Fruit fly (Drosophila melanogaster) whole organism, embryonic: ENCODE data around the gene CG46310.

ENCODE experiments used
- Abd-B ChIP-seq: fragments of 200-800 bp; sonication (Bioruptor generic); optimal IDR thresholded peaks from 2 replicates; lab custom pipeline; 2018; ENCODE audit warnings: missing biosample characterization, mild to moderate bottlenecking, missing genetic modification characterization, moderate library complexity
- CG10654 ChIP-seq: fragments of 200-800 bp; sonication (Bioruptor generic); optimal IDR thresholded peaks from 2 replicates; lab custom pipeline; 2016; ENCODE audit warnings: missing biosample characterization, missing genetic modification characterization
- CG10959 ChIP-seq: fragments of 200-800 bp; sonication (Bioruptor generic); IDR thresholded peaks from 2 replicates; pipeline ENCODE4 v1.3.6; 2022; ENCODE audit warnings: missing biosample characterization, missing genetic modification characterization
- CG11093 ChIP-seq: fragments of 200-800 bp; sonication (Bioruptor generic); IDR thresholded peaks from 3 replicates; pipeline ENCODE4 v1.3.6; 2022; ENCODE audit warnings: missing biosample characterization, missing genetic modification characterization
- CG11456 ChIP-seq: fragments of 200-800 bp; sonication (Bioruptor generic); IDR thresholded peaks from 3 replicates; pipeline ENCODE4 v1.3.6; 2022; ENCODE audit warnings: missing biosample characterization, missing genetic modification characterization
- CG12769 ChIP-seq: fragments of 200-800 bp; sonication (Bioruptor generic); optimal IDR thresholded peaks from 2 replicates; lab custom pipeline; 2019; ENCODE audit warnings: missing biosample characterization, mild to moderate bottlenecking, missing genetic modification characterization, moderate library complexity
- CG13123 ChIP-seq: fragments of 200-800 bp; sonication (Bioruptor generic); optimal IDR thresholded peaks from 2 replicates; lab custom pipeline; 2016; ENCODE audit warnings: missing biosample characterization, missing genetic modification characterization
- CG1602 ChIP-seq: fragments of 200-800 bp; sonication (Bioruptor generic); optimal IDR thresholded peaks from 3 replicates; lab custom pipeline; 2016; ENCODE audit warnings: missing biosample characterization, missing genetic modification characterization
- CG16779 ChIP-seq: fragments of 200-800 bp; sonication (Bioruptor generic); IDR thresholded peaks from 2 replicates; pipeline ENCODE4 v1.3.6; 2022; ENCODE audit warnings: missing biosample characterization, missing genetic modification characterization
- CG16813 ChIP-seq: fragments of 200-800 bp; sonication (Bioruptor generic); IDR thresholded peaks from 3 replicates; pipeline ENCODE4 v1.3.6; 2022; ENCODE audit warnings: missing biosample characterization, missing genetic modification characterization; ENCODE audit not compliant: partially characterized antibody
- CG16815 ChIP-seq: fragments of 200-800 bp; sonication (Bioruptor generic); optimal IDR thresholded peaks from 3 replicates; lab custom pipeline; 2017; ENCODE audit warnings: missing biosample characterization, mild to moderate bottlenecking, missing genetic modification characterization
- CG2116 ChIP-seq: fragments of 200-800 bp; sonication (Bioruptor generic); optimal IDR thresholded peaks from 3 replicates; lab custom pipeline; 2018; ENCODE audit warnings: missing biosample characterization, mild to moderate bottlenecking, missing genetic modification characterization
- CG30403 ChIP-seq: fragments of 200-800 bp; sonication (Bioruptor generic); optimal IDR thresholded peaks from 3 replicates; lab custom pipeline; 2016; ENCODE audit warnings: missing biosample characterization, missing genetic modification characterization
- CG4820 ChIP-seq: fragments of 200-800 bp; sonication (Bioruptor generic); optimal IDR thresholded peaks from 3 replicates; lab custom pipeline; 2016; ENCODE audit warnings: missing biosample characterization, missing genetic modification characterization
- CG5953 ChIP-seq: fragments of 200-800 bp; sonication (Bioruptor generic); IDR thresholded peaks from 2 replicates; pipeline ENCODE4 v1.3.6; 2022; ENCODE audit warnings: missing biosample characterization, missing genetic modification characterization
- CG6689 ChIP-seq: fragments of 200-800 bp; sonication (Bioruptor generic); IDR thresholded peaks from 2 replicates; pipeline ENCODE4 v1.3.6; 2022; ENCODE audit warnings: missing biosample characterization, missing genetic modification characterization
- CG8281 ChIP-seq: fragments of 200-800 bp; sonication (Bioruptor generic); optimal IDR thresholded peaks from 2 replicates; lab custom pipeline; 2018; ENCODE audit warnings: missing biosample characterization, mild to moderate bottlenecking, missing genetic modification characterization, moderate library complexity
- CG8924 ChIP-seq: fragments of 200-800 bp; optimal IDR thresholded peaks from 3 replicates; lab custom pipeline; 2019; ENCODE audit warnings: missing biosample characterization, mild to moderate bottlenecking, missing genetic modification characterization, moderate library complexity
- E2f2 ChIP-seq: fragments of 200-800 bp; sonication (Bioruptor generic); IDR thresholded peaks from 2 replicates; pipeline ENCODE4 v1.3.6; 2022; ENCODE audit warnings: missing biosample characterization, missing genetic modification characterization
- HmgZ ChIP-seq: fragments of 200-800 bp; sonication (Bioruptor generic); optimal IDR thresholded peaks from 2 replicates; lab custom pipeline; 2018; ENCODE audit warnings: missing biosample characterization, mild to moderate bottlenecking, missing genetic modification characterization
- Lpt ChIP-seq: fragments of >200 bp; optimal IDR thresholded peaks from 2 replicates; lab custom pipeline; 2018; ENCODE audit warnings: missing biosample characterization, missing genetic modification characterization
- Meics ChIP-seq: fragments of 200-800 bp; sonication (Bioruptor generic); optimal IDR thresholded peaks from 2 replicates; lab custom pipeline; 2017; ENCODE audit warnings: missing biosample characterization, mild to moderate bottlenecking, missing genetic modification characterization
- Mes4 ChIP-seq: fragments of 200-800 bp; sonication (Bioruptor generic); optimal IDR thresholded peaks from 2 replicates; lab custom pipeline; 2016; ENCODE audit warnings: missing biosample characterization, missing genetic modification characterization
- Mrtf ChIP-seq: fragments of 200-800 bp; sonication (Bioruptor generic); IDR thresholded peaks from 3 replicates; pipeline ENCODE4 v1.3.6; 2022; ENCODE audit warnings: missing biosample characterization, missing genetic modification characterization
- NC2β ChIP-seq: fragments of 200-800 bp; sonication (Bioruptor generic); optimal IDR thresholded peaks from 2 replicates; lab custom pipeline; 2016; ENCODE audit warnings: missing biosample characterization, missing genetic modification characterization
- Stat92E ChIP-seq, 3 experiments: fragments of >200 bp in 2 of 3; fragments of 200-800 bp in 1 of 3; sonication (Bioruptor generic) in 1 of 3; optimal IDR thresholded peaks; 2 replicates each; lab custom pipeline; 2017 to 2019; ENCODE audit warnings: missing biosample characterization in 3 of 3, missing genetic modification characterization in 3 of 3, mild to moderate bottlenecking in 1 of 3, moderate library complexity in 1 of 3
- Usf ChIP-seq: fragments of 200-800 bp; sonication (Bioruptor generic); optimal IDR thresholded peaks from 2 replicates; lab custom pipeline; 2017; ENCODE audit warnings: missing genotype, missing biosample characterization, missing genetic modification characterization
- YL-1 ChIP-seq: fragments of 200-800 bp; sonication (Bioruptor generic); optimal IDR thresholded peaks from 3 replicates; lab custom pipeline; 2017; ENCODE audit warnings: missing biosample characterization, mild to moderate bottlenecking, missing genetic modification characterization
- ab ChIP-seq: fragments of 200-800 bp; sonication (Bioruptor generic); optimal IDR thresholded peaks from 2 replicates; lab custom pipeline; 2016; ENCODE audit warnings: missing biosample characterization, missing genetic modification characterization
- ash1 ChIP-seq: fragments of 200-800 bp; sonication (Bioruptor generic); optimal IDR thresholded peaks from 2 replicates; lab custom pipeline; 2018; ENCODE audit warnings: missing biosample characterization, mild to moderate bottlenecking, missing genetic modification characterization
- chif ChIP-seq, 2 experiments: fragments of 200-800 bp; sonication (Bioruptor generic); optimal IDR thresholded peaks; 3 replicates each; lab custom pipeline; 2016; ENCODE audit warnings: missing biosample characterization in 2 of 2, missing genetic modification characterization in 2 of 2
- dan ChIP-seq: fragments of 200-800 bp; sonication (Bioruptor generic); IDR thresholded peaks from 2 replicates; pipeline ENCODE4 v1.3.6; 2022; ENCODE audit warnings: missing biosample characterization, missing genetic modification characterization
- danr ChIP-seq: fragments of 200-800 bp; sonication (Bioruptor generic); IDR thresholded peaks from 2 replicates; pipeline ENCODE4 v1.3.6; 2022; ENCODE audit warnings: missing biosample characterization, missing genetic modification characterization
- dmrt11E ChIP-seq: fragments of 200-800 bp; sonication (Bioruptor generic); optimal IDR thresholded peaks from 3 replicates; lab custom pipeline; 2018; ENCODE audit warnings: missing biosample characterization, mild to moderate bottlenecking, missing genetic modification characterization, moderate library complexity
- fd64A ChIP-seq: fragments of 200-800 bp; sonication (Bioruptor generic); optimal IDR thresholded peaks from 3 replicates; lab custom pipeline; 2018; ENCODE audit warnings: missing biosample characterization, mild to moderate bottlenecking, missing genetic modification characterization
- ham ChIP-seq: fragments of 200-800 bp; sonication (Bioruptor generic); IDR thresholded peaks from 2 replicates; pipeline ENCODE4 v1.3.6; 2022; ENCODE audit warnings: missing biosample characterization, missing genetic modification characterization
- hbn ChIP-seq: fragments of 200-800 bp; sonication (Bioruptor generic); IDR thresholded peaks from 2 replicates; pipeline ENCODE4 v1.3.6; 2022; ENCODE audit warnings: missing biosample characterization, missing genetic modification characterization; ENCODE audit not compliant: partially characterized antibody
- hth ChIP-seq: fragments of >200 bp; optimal IDR thresholded peaks from 2 replicates; lab custom pipeline; 2017; ENCODE audit warnings: inconsistent platforms
- knrl ChIP-seq: fragments of 200-800 bp; sonication (Bioruptor generic); IDR thresholded peaks from 3 replicates; pipeline ENCODE4 v1.3.6; 2022; ENCODE audit warnings: missing biosample characterization, missing genetic modification characterization; ENCODE audit not compliant: partially characterized antibody
- lmd ChIP-seq: fragments of 200-800 bp; sonication (Bioruptor generic); IDR thresholded peaks from 2 replicates; pipeline ENCODE4 v1.3.6; 2022; ENCODE audit warnings: missing biosample characterization, missing genetic modification characterization
- nau ChIP-seq: fragments of 200-800 bp; sonication (Bioruptor generic); optimal IDR thresholded peaks from 3 replicates; lab custom pipeline; 2017; ENCODE audit warnings: missing biosample characterization, mild to moderate bottlenecking, missing genetic modification characterization, missing genetic modification reagents
- nerfin-1 ChIP-seq: fragments of 200-800 bp; sonication (Bioruptor generic); optimal IDR thresholded peaks from 3 replicates; lab custom pipeline; 2019; ENCODE audit warnings: missing biosample characterization, mild to moderate bottlenecking, missing genetic modification characterization, moderate library complexity
- p53 ChIP-seq: fragments of 200-800 bp; sonication (Bioruptor generic); optimal IDR thresholded peaks from 2 replicates; lab custom pipeline; 2016; ENCODE audit warnings: missing biosample characterization, missing genetic modification characterization
- pan ChIP-seq, 4 experiments: fragments of >200 bp in 3 of 4; fragments of 200-800 bp in 1 of 4; sonication (Bioruptor generic) in 1 of 4; optimal IDR thresholded peaks in 3 of 4; IDR thresholded peaks in 1 of 4; 2 replicates each; pipeline versions ENCODE4 v1.3.6 to Lab custom; 2017 to 2022; ENCODE audit warnings: missing biosample characterization in 2 of 4, missing genetic modification characterization in 2 of 4, mixed read lengths in 1 of 4
- pho ChIP-seq: fragments of 200-800 bp; sonication (Bioruptor generic); optimal IDR thresholded peaks from 2 replicates; lab custom pipeline; 2016; ENCODE audit warnings: missing biosample characterization, missing genetic modification characterization
- repo ChIP-seq: fragments of 200-800 bp; sonication (Bioruptor generic); optimal IDR thresholded peaks from 2 replicates; lab custom pipeline; 2016; ENCODE audit warnings: missing biosample characterization, missing genetic modification characterization
- rib ChIP-seq: fragments of 200-800 bp; sonication (Bioruptor generic); IDR thresholded peaks from 2 replicates; pipeline ENCODE4 v1.3.6; 2022; ENCODE audit warnings: missing biosample characterization, missing genetic modification characterization
- seq ChIP-seq: fragments of 200-800 bp; sonication (Bioruptor generic); IDR thresholded peaks from 2 replicates; pipeline ENCODE4 v1.3.6; 2022; ENCODE audit warnings: missing biosample characterization, missing genetic modification characterization
- so ChIP-seq: fragments of 200-800 bp; sonication (Bioruptor generic); IDR thresholded peaks from 3 replicates; pipeline ENCODE4 v1.3.6; 2022; ENCODE audit warnings: missing biosample characterization, missing genetic modification characterization
- vvl ChIP-seq: fragments of 200-800 bp; sonication (Bioruptor generic); IDR thresholded peaks from 2 replicates; pipeline ENCODE4 v1.3.6; 2022; ENCODE audit warnings: missing biosample characterization, missing genetic modification characterization

Gene CG46310

dm6 chr3R:23176445-23177087 lies 2.9 kb downstream of the CG46310 start (continued):
- TF ChIP-seq repo (GFP tag; lab: Kevin White, UChicago) (peak; percentile 30), chif (GFP tag; optimal IDR thresholded peaks at IDR 0.05; lab: Kevin White, UChicago) (no peak), dan (GFP tag; lab: Robert Waterston, UW) (no peak), ham (GFP tag; lab: Robert Waterston, UW) (no peak), hbn (GFP tag; lab: Robert Waterston, UW) (no peak), pho (GFP tag; lab: Kevin White, UChicago) (peak; percentile 42), YL-1 (GFP tag; lab: Kevin White, UChicago) (no peak), Mes4 (GFP tag; lab: Kevin White, UChicago) (no peak), p53 (GFP tag; lab: Kevin White, UChicago) (no peak), CG30403 (no peak), seq (GFP tag; lab: Robert Waterston, UW) (peak; percentile 55; the same call in 1 of the 2 replicates), rib (peak; percentile 53), Usf (GFP tag; lab: Kevin White, UChicago) (no peak), E2f2 (GFP tag; lab: Robert Waterston, UW) (0 out of 2 replicates have a peak, but pooled peaks have one; percentile 21), vvl (GFP tag; lab: Robert Waterston, UW) (peak; percentile 45; the same call in 1 of the 2 replicates), CG16779 (GFP tag; lab: Robert Waterston, UW) (no peak), lmd (GFP tag; lab: Robert Waterston, UW) (no peak), Stat92E (GFP tag; optimal IDR thresholded peaks at IDR 0.05; lab: Kevin White, UChicago) (no peak), Abd-B (GFP tag; lab: Kevin White, UChicago) (no peak), CG8281 (tag; lab: Kevin White, UChicago) (peak; percentile 31), CG10959 (peak; percentile 29; the same call in 1 of the 2 replicates), Lpt (GFP tag; lab: Kevin White, UChicago) (no peak), NC2β (no peak), danr (no peak), pan (optimal IDR thresholded peaks at IDR 0.05; lab: Kevin White, UChicago) (no peak), pan (GFP tag; optimal IDR thresholded peaks at IDR 0.05 in 1 of 2, IDR thresholded peaks at IDR 0.05 in 1 of 2) (peak in 1 of 2 experiments; percentile 33), CG2116 (GFP tag; lab: Kevin White, UChicago) (no peak), CG16813 (GFP tag; lab: Robert Waterston, UW) (no peak), HmgZ (tag; lab: Kevin White, UChicago) (peak; percentile 46), CG8924 (tag; lab: Kevin White, UChicago) (no peak), CG1602 (GFP tag; lab: Kevin White, UChicago) (no peak), ab (GFP tag; lab: Kevin White, UChicago) (no peak), Meics (GFP tag; lab: Kevin White, UChicago) (peak; percentile 75), CG12769 (tag; lab: Kevin White, UChicago) (peak; percentile 75), fd64A (GFP tag; lab: Kevin White, UChicago) (peak; percentile 53), CG10654 (no peak), nau (GFP tag; lab: Kevin White, UChicago) (peak; percentile 60), CG5953 (GFP tag; lab: Robert Waterston, UW) (no peak), hth (no peak), CG6689 (GFP tag; lab: Robert Waterston, UW) (no peak), so (peak; percentile 67; the same call in 1 of the 3 replicates), CG11093 (no peak), CG13123 (no peak), knrl (GFP tag; lab: Robert Waterston, UW) (no peak), nerfin-1 (tag; lab: Kevin White, UChicago) (no peak), ash1 (GFP tag; lab: Kevin White, UChicago) (no peak), Mrtf (no peak), CG16815 (GFP tag; lab: Kevin White, UChicago) (no peak), CG11456 (GFP tag; lab: Robert Waterston, UW) (no peak), CG4820 (GFP tag; lab: Kevin White, UChicago) (no peak), dmrt11E (no peak)
